Worm (Caenorhabditis elegans) whole organism, L2 larva: ENCODE measurements around the gene dnj-8.

Experiments
- lin-13 ChIP-seq: fragments of 150-350 bp; optimal IDR thresholded peaks from 2 replicates; lab custom pipeline; 2014; ENCODE audit warnings: missing biosample characterization, missing genetic modification reagents, missing genetic modification characterization
- unc-62 ChIP-seq: fragments of 150-350 bp; optimal IDR thresholded peaks from 2 replicates; lab custom pipeline; 2014; ENCODE audit warnings: missing biosample characterization, missing genetic modification reagents, missing genetic modification characterization

- TF ChIP-seq lin-13 (GFP tag; lab: Kevin White, UChicago) = no peak
- no peak for TF ChIP-seq unc-62
Observed at ce11 chrII:6558887-6559286, 39.0 kb downstream of the dnj-8 start.
